Fruit fly (Drosophila melanogaster): ENCODE data around the gene CG5321.

Gene CG5321

dm6 chrX:14725084-14725483, 45.7 kb downstream of the CG5321 start (continued):
- TF ChIP-seq row (GFP tag; IDR thresholded peaks at IDR 0.05) (peak; percentile 41; the same call in 1 of the 3 replicates), HLH4C (GFP tag; IDR thresholded peaks at IDR 0.05; ENCODE audit: partially characterized antibody) (no peak)

dm6 chrX:14727580-14727979, 48.2 kb downstream of the CG5321 start:
- TF ChIP-seq da (GFP tag; optimal IDR thresholded peaks at IDR 0.05), result no peak
- no peak for TF ChIP-seq CG30431 (GFP tag; optimal IDR thresholded peaks at IDR 0.05)
- no peak for TF ChIP-seq CG7963 (GFP tag; IDR thresholded peaks at IDR 0.05; ENCODE audit: partially characterized antibody)
- no peak for TF ChIP-seq bigmax (GFP tag; optimal IDR thresholded peaks at IDR 0.05)
- no peak for TF ChIP-seq Antp (GFP tag; optimal IDR thresholded peaks at IDR 0.05)
- no peak for TF ChIP-seq CHES-1-like (GFP tag; optimal IDR thresholded peaks at IDR 0.05)
- 0 out of 2 replicates have a peak, but pooled peaks have one; percentile 14 for TF ChIP-seq vvl (GFP tag; IDR thresholded peaks at IDR 0.05)
- TF ChIP-seq CG10543 (GFP tag; optimal IDR thresholded peaks at IDR 0.05), result no peak
- TF ChIP-seq CG8089 (GFP tag; optimal IDR thresholded peaks at IDR 0.05), result no peak
- no peak for TF ChIP-seq HLH54F (GFP tag; optimal IDR thresholded peaks at IDR 0.05)
- no peak for TF ChIP-seq croc (GFP tag; conservative IDR thresholded peaks at IDR 0.05)
- no peak for TF ChIP-seq sc (optimal IDR thresholded peaks at IDR 0.05)
- no peak for TF ChIP-seq sc (GFP tag; optimal IDR thresholded peaks at IDR 0.05)
- TF ChIP-seq B-H2 (GFP tag; optimal IDR thresholded peaks at IDR 0.05), result no peak
- TF ChIP-seq ranshi (GFP tag; IDR thresholded peaks at IDR 0.05), result no peak
- TF ChIP-seq CG8944 (GFP tag; optimal IDR thresholded peaks at IDR 0.05), result no peak
- TF ChIP-seq Awh (GFP tag; IDR thresholded peaks at IDR 0.05), result no peak
- TF ChIP-seq NC2α (GFP tag; optimal IDR thresholded peaks at IDR 0.05), result no peak
- TF ChIP-seq hb (GFP tag; IDR thresholded peaks at IDR 0.05; ENCODE audit: partially characterized antibody), result no peak
- 0 out of 2 replicates have a peak, but pooled peaks have one; percentile 7 for TF ChIP-seq Ada2b (GFP tag; IDR thresholded peaks at IDR 0.05)
- TF ChIP-seq CG1529 (GFP tag; optimal IDR thresholded peaks at IDR 0.05), result no peak
- TF ChIP-seq gcm2 (GFP tag; optimal IDR thresholded peaks at IDR 0.05), result no peak
- no peak for TF ChIP-seq rib (GFP tag; IDR thresholded peaks at IDR 0.05)
- no peak for TF ChIP-seq emc (GFP tag; optimal IDR thresholded peaks at IDR 0.05)
- no peak for TF ChIP-seq nom (GFP tag; optimal IDR thresholded peaks at IDR 0.05)
- no peak for TF ChIP-seq CG16813 (GFP tag; IDR thresholded peaks at IDR 0.05; ENCODE audit: partially characterized antibody)
- TF ChIP-seq cg (GFP tag; optimal IDR thresholded peaks at IDR 0.05), result no peak
- TF ChIP-seq sens-2 (GFP tag; IDR thresholded peaks at IDR 0.05), result no peak
- TF ChIP-seq CG7372 (GFP tag; IDR thresholded peaks at IDR 0.05), result peak; percentile 65
- TF ChIP-seq CG3995 (GFP tag; optimal IDR thresholded peaks at IDR 0.05), result no peak
- no peak for TF ChIP-seq CG8765 (GFP tag; IDR thresholded peaks at IDR 0.05)
- TF ChIP-seq amos (GFP tag; IDR thresholded peaks at IDR 0.05; ENCODE audit: partially characterized antibody), result no peak
- no peak for TF ChIP-seq Xrp1 (GFP tag; IDR thresholded peaks at IDR 0.05)
- TF ChIP-seq Pdp1 (GFP tag; optimal IDR thresholded peaks at IDR 0.05), result no peak
- TF ChIP-seq danr (GFP tag; IDR thresholded peaks at IDR 0.05), result no peak
- TF ChIP-seq wek (GFP tag; optimal IDR thresholded peaks at IDR 0.05), result no peak
- TF ChIP-seq CG1792 (GFP tag; optimal IDR thresholded peaks at IDR 0.05), result no peak
- TF ChIP-seq Taf1 (GFP tag; IDR thresholded peaks at IDR 0.05), result no peak
- TF ChIP-seq zfh1 (GFP tag; IDR thresholded peaks at IDR 0.05), result no peak
- TF ChIP-seq pnt (GFP tag; optimal IDR thresholded peaks at IDR 0.05), result no peak
- no peak for TF ChIP-seq CG2889 (GFP tag; IDR thresholded peaks at IDR 0.05)
- no peak for TF ChIP-seq Dek (tag; optimal IDR thresholded peaks at IDR 0.05)
- TF ChIP-seq CG12744 (GFP tag; optimal IDR thresholded peaks at IDR 0.05), result no peak
- no peak for TF ChIP-seq zfh2 (GFP tag; optimal IDR thresholded peaks at IDR 0.05)
- no peak for TF ChIP-seq CG6654 (GFP tag; optimal IDR thresholded peaks at IDR 0.05)
- TF ChIP-seq Fer1 (GFP tag; optimal IDR thresholded peaks at IDR 0.05), result peak; percentile 64
- no peak for TF ChIP-seq oc (tag; optimal IDR thresholded peaks at IDR 0.05)
- no peak for TF ChIP-seq shn (GFP tag; optimal IDR thresholded peaks at IDR 0.05)
- TF ChIP-seq CG9876 (GFP tag; optimal IDR thresholded peaks at IDR 0.05), result no peak

Measured in whole organism, embryonic.